Worm (Caenorhabditis elegans) whole organism, late embryonic: ENCODE results near the gene clc-32.

Experiments used
- fkh-10 ChIP-seq: fragments of 150-350 bp; optimal IDR thresholded peaks from 2 replicates; lab custom pipeline; 2014; ENCODE audit warnings: missing biosample characterization, missing genetic modification reagents, missing genetic modification characterization
- nhr-11 ChIP-seq: fragments of 150-350 bp; optimal IDR thresholded peaks from 2 replicates; lab custom pipeline; 2014; ENCODE audit warnings: missing biosample characterization, missing genetic modification characterization
- unc-55 ChIP-seq: sonication (generic microtip); optimal IDR thresholded peaks from 2 replicates; lab custom pipeline; 2017; ENCODE audit warnings: missing biosample characterization, missing genetic modification reagents, missing genetic modification characterization

ce11 chrV:16132705-16133104 is 8.3 kb downstream of the clc-32 start, which contains the start of gene fbxa-144:
- TF ChIP-seq fkh-10 (no peak), nhr-11 (tag; lab: Kevin White, UChicago) (no peak), unc-55 (GFP tag; lab: Kevin White, UChicago) (no peak)
